Worm (Caenorhabditis elegans): ENCODE measurements around the gene F15B9.8.
"Not testable (repeated sequence)": the region's sequence is repeated elsewhere in the genome, so short reads cannot be mapped to it uniquely, and the experiment has no call there.

Gene F15B9.8

ce11 chrV:12988256-12988655, at the start of gene F15B9.8:
Gene F15B9.8, plus strand, starts transcription at chrV:12988556.
- TF ChIP-seq unc-62 (GFP tag; optimal IDR thresholded peaks at IDR 0.05), result no peak

DNA sequence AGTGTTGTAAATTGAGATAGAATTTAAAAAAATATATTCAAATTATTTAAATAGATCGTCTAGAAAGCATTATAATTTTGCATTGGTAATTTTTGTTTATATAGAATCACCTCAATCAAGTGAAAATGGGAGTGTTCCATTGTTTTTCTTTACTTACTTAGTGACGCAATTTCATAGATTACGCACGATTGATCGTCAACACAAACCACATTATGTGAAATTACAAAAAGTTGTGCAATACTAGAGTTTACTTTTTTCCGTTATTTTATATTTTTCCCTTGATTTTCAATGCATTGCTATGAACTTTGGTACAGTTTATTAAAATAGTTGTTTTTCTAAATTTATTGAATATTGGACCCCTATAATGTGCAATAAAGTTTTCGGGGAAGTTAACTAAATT, 48.9 kb upstream of the F15B9.8 start, which contains the start of gene T16G1.5:
TSS of gene T16G1.5 (minus strand) at position 119 of the 400 bp plus-strand sequence.
- TF ChIP-seq unc-62 (GFP tag; optimal IDR thresholded peaks at IDR 0.05), result no peak

- TF ChIP-seq unc-62 (GFP tag; optimal IDR thresholded peaks at IDR 0.05), result no peak
Measured at ce11 chrV:12941797-12942474, 46.4 kb upstream of the F15B9.8 start, which contains the start of gene T16G1.4. Gene T16G1.4, minus strand, starts transcription at chrV:12941847.

- no peak for TF ChIP-seq unc-62 (GFP tag; optimal IDR thresholded peaks at IDR 0.05)
Measured at ce11 chrV:12943399-12943798, 45.0 kb upstream of the F15B9.8 start.

ce11 chrV:12944229-12944628, 44.1 kb upstream of the F15B9.8 start, which contains the start of gene T16G1.3:
Gene T16G1.3, minus strand, starts transcription at chrV:12944329.
- TF ChIP-seq unc-62 (GFP tag; optimal IDR thresholded peaks at IDR 0.05), result no peak

DNA sequence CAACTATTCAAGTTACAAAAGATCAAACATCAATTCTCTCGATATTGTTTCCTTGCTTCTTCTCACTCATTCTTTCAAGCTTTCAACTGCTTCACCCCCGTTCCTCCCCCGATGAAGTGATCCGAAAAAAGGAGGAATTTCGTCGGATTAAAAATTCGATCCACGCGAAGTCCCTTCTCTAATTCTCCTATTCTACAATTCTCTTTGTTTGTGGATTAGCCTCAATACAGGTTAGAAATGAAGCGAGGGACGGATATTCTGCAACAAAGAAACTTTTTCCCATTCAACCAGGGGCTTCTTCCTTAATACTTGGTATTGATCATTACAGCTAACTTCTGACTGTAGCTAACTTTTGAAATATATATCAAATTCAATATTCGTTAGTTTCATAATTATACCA, 43.6 kb upstream of the F15B9.8 start, which contains the start of gene grl-2:
TSS of gene grl-2 (plus strand) at position 301 of the 400 bp plus-strand sequence.
- TF ChIP-seq unc-62 (GFP tag; optimal IDR thresholded peaks at IDR 0.05), result no peak

- no peak for TF ChIP-seq unc-62 (GFP tag; optimal IDR thresholded peaks at IDR 0.05)
Measured at ce11 chrV:12949607-12950006, 38.7 kb upstream of the F15B9.8 start, which contains the start of gene T16G1.13. Gene T16G1.13, plus strand, starts transcription at chrV:12949907.

DNA sequence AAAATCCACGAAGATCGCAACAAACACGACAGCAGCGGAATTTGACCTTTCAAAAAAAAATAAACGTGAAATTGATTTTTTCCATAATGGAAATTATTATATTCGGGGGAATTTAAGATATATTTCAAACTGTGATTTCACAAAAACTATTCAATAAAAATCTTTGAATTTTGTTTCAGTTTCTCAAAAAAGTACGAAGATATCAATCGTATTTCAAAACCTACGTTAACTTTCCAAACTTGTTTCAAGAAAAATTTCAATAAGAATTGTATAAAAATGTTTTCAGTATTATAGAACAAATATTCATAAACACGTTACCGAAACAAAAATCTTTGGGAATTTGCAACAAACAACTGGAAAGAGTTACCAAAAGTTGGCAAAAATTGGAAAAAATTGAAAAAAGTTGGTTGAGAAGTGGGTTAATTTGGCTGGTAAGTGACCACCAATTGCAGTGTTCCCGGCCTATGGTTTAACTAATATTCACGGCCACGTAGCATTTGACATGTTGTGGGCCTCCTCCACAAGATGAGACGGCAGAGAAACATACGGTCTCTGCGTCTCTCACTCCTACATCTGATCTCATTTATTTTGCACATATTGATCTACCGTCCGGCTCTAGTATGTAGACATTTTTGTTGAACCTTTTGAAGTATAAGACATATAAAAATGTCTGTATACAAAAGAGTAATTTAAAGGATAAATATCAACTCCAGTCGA, 37.4 kb upstream of the F15B9.8 start, which contains the start of the genes T16G1.9 and T16G1.18:
TSS of gene T16G1.9 (minus strand) at position 51 of the 717 bp plus-strand sequence.
TSS of gene T16G1.18 (plus strand) at position 493 of the 717 bp plus-strand sequence.
- TF ChIP-seq unc-62 (GFP tag; optimal IDR thresholded peaks at IDR 0.05), result no peak

DNA sequence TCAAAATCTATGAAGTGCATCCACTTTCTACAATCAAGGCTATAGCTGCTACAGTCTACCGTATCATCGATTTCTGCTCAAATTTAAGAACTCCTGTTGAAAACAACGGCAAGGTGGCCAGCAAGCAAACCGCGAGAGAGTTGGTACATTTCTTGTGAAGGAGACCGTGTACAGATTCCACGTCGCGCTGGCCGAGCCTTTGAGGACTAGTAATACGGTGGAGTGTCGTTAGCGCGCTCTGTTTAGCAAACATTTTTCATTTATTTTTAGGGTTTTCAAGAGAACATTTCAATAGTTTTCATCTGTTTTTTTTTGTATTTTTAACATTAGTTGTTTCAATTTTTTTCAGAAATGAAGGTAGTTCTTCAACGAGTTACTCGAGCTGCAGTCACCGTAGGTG, 36.1 kb upstream of the F15B9.8 start, which contains the start of gene pqn-68:
TSS of gene pqn-68 (plus strand) at position 350 of the 400 bp plus-strand sequence.
- no peak for TF ChIP-seq unc-62 (GFP tag; optimal IDR thresholded peaks at IDR 0.05)

- TF ChIP-seq unc-62 (GFP tag; optimal IDR thresholded peaks at IDR 0.05), result no peak
Measured at ce11 chrV:12953702-12954101, 34.7 kb upstream of the F15B9.8 start, which contains the start of gene eif-3.K. Gene eif-3.K, plus strand, starts transcription at chrV:12954002.

ce11 chrV:12954261-12954660, 34.1 kb upstream of the F15B9.8 start:
- no peak for TF ChIP-seq unc-62 (GFP tag; optimal IDR thresholded peaks at IDR 0.05)

DNA sequence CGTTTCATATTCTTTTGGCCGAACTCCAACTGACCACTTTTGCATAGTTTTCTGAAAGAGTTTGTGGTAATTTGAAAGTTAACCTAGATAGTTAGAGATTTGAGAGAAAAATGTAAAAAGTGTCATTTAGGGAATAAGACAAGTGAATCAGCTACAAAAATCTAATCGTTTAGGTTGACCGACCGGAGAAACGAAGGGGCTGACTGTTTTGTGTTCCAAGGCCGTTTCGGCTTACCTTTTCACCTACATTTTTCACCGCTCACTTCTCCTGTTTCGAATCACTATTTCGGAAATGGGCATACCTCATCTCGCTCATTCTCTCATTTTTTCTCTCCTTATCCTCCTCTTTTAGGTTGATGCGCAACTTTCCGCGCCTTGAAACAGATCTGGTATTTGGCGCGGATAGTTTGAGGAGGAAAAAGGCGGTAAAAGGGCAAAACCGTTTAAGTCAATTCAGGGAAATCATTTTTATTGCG, 27.2 kb upstream of the F15B9.8 start, which contains the start of gene mpst-7:
TSS of gene mpst-7 (minus strand) at position 51 of the 476 bp plus-strand sequence.
- TF ChIP-seq unc-62 (GFP tag; optimal IDR thresholded peaks at IDR 0.05), result no peak

ce11 chrV:12963192-12963591, 25.2 kb upstream of the F15B9.8 start, which contains the start of gene hrg-9:
Gene hrg-9, minus strand, starts transcription at chrV:12963343.
- no peak for TF ChIP-seq unc-62 (GFP tag; optimal IDR thresholded peaks at IDR 0.05)

DNA sequence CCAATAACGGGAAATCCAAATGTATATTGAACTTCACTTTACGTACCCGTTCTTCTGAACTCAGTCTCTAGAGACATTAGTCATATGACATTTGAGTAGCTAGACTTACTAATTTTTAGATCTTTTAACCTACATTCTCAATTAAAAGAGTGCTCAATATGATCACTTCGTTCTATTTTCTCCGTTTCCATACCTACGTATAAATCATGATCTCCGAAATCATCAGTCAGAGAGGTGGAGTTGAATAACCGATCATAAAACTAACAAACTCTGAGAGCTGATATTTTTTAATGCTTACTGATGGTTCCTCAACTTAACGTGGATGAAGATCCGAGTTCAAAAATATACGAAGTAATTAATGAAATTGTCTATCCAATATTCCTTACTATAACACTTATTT, 24.3 kb upstream of the F15B9.8 start, which contains the start of gene srd-35:
TSS of gene srd-35 (plus strand) at position 301 of the 400 bp plus-strand sequence.
- TF ChIP-seq unc-62 (GFP tag; optimal IDR thresholded peaks at IDR 0.05), result no peak

DNA sequence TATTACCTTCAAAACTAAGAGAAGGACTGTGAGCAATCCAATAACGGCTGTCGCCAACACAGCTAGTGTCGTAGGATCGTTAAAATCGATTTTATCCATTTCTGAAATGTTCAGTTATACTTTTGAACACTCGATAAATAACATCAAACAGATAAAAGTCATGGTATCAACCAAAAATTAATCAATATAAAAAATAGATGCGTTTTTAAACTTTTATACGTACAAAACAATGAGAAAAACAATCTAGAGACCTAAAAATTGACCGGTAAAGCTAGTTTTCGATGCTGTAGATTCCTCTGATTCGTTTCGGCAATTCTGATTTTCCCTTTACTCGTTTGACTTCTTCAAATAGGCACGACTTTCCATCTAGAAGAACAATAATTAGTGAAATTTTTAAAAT, 21.2 kb upstream of the F15B9.8 start, which contains the start of gene R186.3:
TSS of gene R186.3 (minus strand) at position 101 of the 400 bp plus-strand sequence.
- TF ChIP-seq unc-62 (GFP tag; optimal IDR thresholded peaks at IDR 0.05), result no peak

DNA sequence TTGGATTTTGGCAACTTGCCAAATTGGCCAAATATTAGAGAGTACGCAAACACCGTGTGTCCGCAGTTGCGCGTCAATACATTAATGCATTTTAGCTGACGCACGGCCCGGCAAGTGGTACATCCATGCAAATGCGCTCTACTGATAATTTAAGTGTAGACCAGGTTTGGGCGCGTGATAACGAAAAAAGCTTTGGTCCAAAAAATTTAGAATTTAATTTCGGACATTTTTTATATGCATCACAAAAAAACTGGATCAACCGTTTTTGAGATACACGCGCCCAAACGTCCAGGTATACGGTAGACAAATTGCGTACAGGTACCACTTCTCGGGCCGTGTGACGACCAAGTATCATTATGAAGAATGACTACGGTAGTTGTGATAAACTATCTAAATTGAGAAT, 20.4 kb upstream of the F15B9.8 start, which contains the start of gene R186.8:
TSS of gene R186.8 (minus strand) at position 58 of the 403 bp plus-strand sequence.
- TF ChIP-seq unc-62 (GFP tag; optimal IDR thresholded peaks at IDR 0.05), result not testable (repeated sequence)
